Fruit fly (Drosophila melanogaster) whole organism, pupa: ENCODE results near the gene Tspo.

ENCODE experiments used
- CG14655 ChIP-seq: fragments of 200-800 bp; sonication (Bioruptor generic); optimal IDR thresholded peaks from 3 replicates; lab custom pipeline; 2017; ENCODE audit warnings: mild to moderate bottlenecking, missing biosample characterization, missing genetic modification reagents, missing genetic modification characterization
- CG17806 ChIP-seq: fragments of 200-800 bp; sonication (Bioruptor generic); optimal IDR thresholded peaks from 2 replicates; lab custom pipeline; 2018; ENCODE audit warnings: missing biosample characterization, mild to moderate bottlenecking, missing genetic modification characterization, moderate library complexity
- CG32121 ChIP-seq: fragments of 200-800 bp; sonication (Bioruptor generic); IDR thresholded peaks from 2 replicates; pipeline ENCODE4 v1.3.6; 2022; ENCODE audit warnings: missing biosample characterization, missing genetic modification characterization
- CG4496 ChIP-seq: fragments of 200-800 bp; sonication (Bioruptor generic); IDR thresholded peaks from 3 replicates; pipeline ENCODE4 v1.3.6; 2022; ENCODE audit warnings: missing biosample characterization, missing genetic modification characterization
- CG8301 ChIP-seq: fragments of 200-800 bp; sonication (Bioruptor generic); optimal IDR thresholded peaks from 2 replicates; lab custom pipeline; 2018; ENCODE audit warnings: missing biosample characterization, mild to moderate bottlenecking, missing genetic modification characterization
- CG9948 ChIP-seq: fragments of 200-800 bp; sonication (Bioruptor generic); optimal IDR thresholded peaks from 2 replicates; lab custom pipeline; 2018; ENCODE audit warnings: missing biosample characterization, mild to moderate bottlenecking, missing genetic modification characterization, moderate library complexity
- D1 ChIP-seq: fragments of 200-800 bp; sonication (Bioruptor generic); optimal IDR thresholded peaks from 2 replicates; lab custom pipeline; 2018; ENCODE audit warnings: missing biosample characterization, mild to moderate bottlenecking, missing genetic modification characterization, moderate library complexity
- Snoo ChIP-seq: fragments of 200-800 bp; sonication (Bioruptor generic); optimal IDR thresholded peaks from 3 replicates; lab custom pipeline; 2017; ENCODE audit warnings: missing biosample characterization, mild to moderate bottlenecking, missing genetic modification characterization, inconsistent platforms
- fd96Ca ChIP-seq: fragments of 200-800 bp; sonication (Bioruptor generic); IDR thresholded peaks from 3 replicates; pipeline ENCODE4 v1.3.6; 2022; ENCODE audit warnings: missing biosample characterization, missing genetic modification characterization
- rn ChIP-seq: fragments of 200-800 bp; sonication (Bioruptor generic); IDR thresholded peaks from 2 replicates; pipeline ENCODE4 v1.3.6; 2022; ENCODE audit warnings: missing biosample characterization, missing genetic modification characterization

DNA sequence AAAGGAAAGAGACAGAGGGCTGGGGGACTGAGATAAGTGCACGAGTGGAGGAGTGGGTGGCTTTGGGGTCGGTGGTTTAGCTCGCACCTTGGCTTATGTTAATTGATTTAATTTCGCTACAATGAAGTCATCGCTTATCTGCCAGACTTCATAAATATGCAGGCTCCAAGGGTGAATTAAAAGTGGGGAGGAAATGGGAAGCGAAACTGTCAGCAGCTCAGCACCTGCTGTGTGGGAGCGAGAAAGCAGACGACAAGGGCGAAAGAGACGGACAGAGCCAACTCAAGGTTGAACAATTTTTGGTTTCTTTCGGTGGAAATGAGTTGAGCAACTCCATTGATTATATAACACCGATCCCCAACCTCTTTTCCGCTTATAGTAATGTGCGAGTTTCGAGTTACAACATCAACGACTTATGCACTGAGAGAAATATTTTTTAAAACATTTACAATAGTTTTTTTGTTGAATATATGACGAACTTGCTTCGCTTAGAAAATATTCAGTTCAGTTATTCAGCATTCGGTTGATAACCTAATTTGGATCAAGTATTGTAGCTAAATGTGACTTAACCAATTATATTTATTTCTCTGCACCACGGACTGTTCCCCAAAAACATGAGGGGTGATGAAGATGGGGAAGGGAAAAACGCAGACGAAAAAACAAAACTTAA lies 38.9 kb upstream of the Tspo start:
- peak; percentile 25 for TF ChIP-seq CG17806
- no peak for TF ChIP-seq CG14655
- TF ChIP-seq D1 (tag; lab: Kevin White, UChicago): no peak
- TF ChIP-seq CG8301 (tag; lab: Kevin White, UChicago): no peak
- TF ChIP-seq CG4496 (GFP tag; lab: Robert Waterston, UW): no peak
- peak; percentile 65 for TF ChIP-seq Snoo (tag; lab: Kevin White, UChicago)
- TF ChIP-seq CG9948: peak; percentile 33
- TF ChIP-seq fd96Ca (GFP tag; lab: Robert Waterston, UW): no peak
- TF ChIP-seq CG32121 (GFP tag; lab: Robert Waterston, UW): no peak; the same call in 1 of the 2 replicates
- TF ChIP-seq rn: no peak
